Fruit fly (Drosophila melanogaster) Kc167 (cell line): ENCODE results near the gene CG6432.

Experiments
- Sin3A ChIP-seq: fragments of >200 bp; optimal IDR thresholded peaks from 2 replicates; lab custom pipeline; 2018; ENCODE audit warnings: missing external identifiers
- psq ChIP-seq: fragments of >200 bp; optimal IDR thresholded peaks from 2 replicates; lab custom pipeline; 2017; ENCODE audit warnings: missing external identifiers

dm6 chr3R:24318217-24319082, 18.3 kb upstream of the CG6432 start, which contains the start of the genes Nab2 and BRWD3:
- TF ChIP-seq Sin3A (lab: Kevin White, UChicago): no peak
- no peak for TF ChIP-seq psq (lab: Kevin White, UChicago)
